Worm (Caenorhabditis elegans) whole organism, mixed stage, embryonic: ENCODE results near the gene haf-3.

Experiments used
- elt-1 ChIP-seq: sonication (generic microtip); optimal IDR thresholded peaks from 2 replicates; lab custom pipeline; 2017; ENCODE audit warnings: missing genetic modification characterization, mild to moderate bottlenecking, missing compliant biosample characterization, antibody characterized with exemption, moderate library complexity, borderline replicate concordance; ENCODE audit not compliant: insufficient read depth
- elt-3 ChIP-seq: fragments of 150-350 bp; optimal IDR thresholded peaks from 2 replicates; lab custom pipeline; 2014; ENCODE audit warnings: missing biosample characterization, missing genetic modification characterization
- hlh-1 ChIP-seq: fragments of 150-350 bp; optimal IDR thresholded peaks from 2 replicates; lab custom pipeline; 2014; ENCODE audit warnings: missing biosample characterization, missing genetic modification reagents, missing genetic modification characterization
- lin-13 ChIP-seq: fragments of 150-350 bp; optimal IDR thresholded peaks from 2 replicates; lab custom pipeline; 2014; ENCODE audit warnings: missing biosample characterization, missing genetic modification characterization
- nhr-76 ChIP-seq: sonication (generic microtip); optimal IDR thresholded peaks from 2 replicates; lab custom pipeline; 2017; ENCODE audit warnings: missing biosample characterization, missing genetic modification characterization
- snpc-4 ChIP-seq: fragments of 150-350 bp; optimal IDR thresholded peaks from 2 replicates; lab custom pipeline; 2014; ENCODE audit warnings: missing biosample characterization, missing genetic modification characterization
- sptf-1 ChIP-seq: sonication (generic microtip); optimal IDR thresholded peaks from 2 replicates; lab custom pipeline; 2017; ENCODE audit warnings: mild to moderate bottlenecking, missing genetic modification characterization, moderate library complexity, missing compliant biosample characterization
- unc-62 ChIP-seq: fragments of 150-350 bp; optimal IDR thresholded peaks from 2 replicates; lab custom pipeline; 2014; ENCODE audit warnings: missing biosample characterization, missing genetic modification reagents, missing genetic modification characterization
- ztf-11 ChIP-seq: fragments of 150-350 bp; optimal IDR thresholded peaks from 2 replicates; lab custom pipeline; 2014; ENCODE audit warnings: missing biosample characterization, missing genetic modification characterization

ce11 chrV:15721431-15721830, 44.5 kb downstream of the haf-3 start:
- no peak for TF ChIP-seq unc-62 (GFP tag; lab: Kevin White, UChicago)
- no peak for TF ChIP-seq lin-13 (tag; lab: Kevin White, UChicago)
- no peak for TF ChIP-seq elt-3 (tag; lab: Kevin White, UChicago)
- no peak for TF ChIP-seq hlh-1
- no peak for TF ChIP-seq elt-1 (tag; lab: Kevin White, UChicago)
- TF ChIP-seq nhr-76 (tag; lab: Kevin White, UChicago) = no peak
- no peak for TF ChIP-seq ztf-11
- no peak for TF ChIP-seq sptf-1 (tag; lab: Kevin White, UChicago)
- TF ChIP-seq snpc-4 (tag; lab: Kevin White, UChicago) = no peak
